Fruit fly (Drosophila melanogaster) whole organism, embryonic: ENCODE results near the gene NC2beta.

Source experiments
- Bgb ChIP-seq: fragments of 200-800 bp; sonication (Bioruptor generic); IDR thresholded peaks from 2 replicates; pipeline ENCODE4 v1.3.6; 2022; ENCODE audit warnings: missing biosample characterization, missing genetic modification characterization; ENCODE audit not compliant: partially characterized antibody
- CG11085 ChIP-seq: fragments of 200-800 bp; sonication (Bioruptor generic); IDR thresholded peaks from 2 replicates; pipeline ENCODE4 v1.3.6; 2022; ENCODE audit warnings: missing biosample characterization, missing genetic modification characterization
- CG11504 ChIP-seq: fragments of 200-800 bp; sonication (Bioruptor generic); optimal IDR thresholded peaks from 3 replicates; lab custom pipeline; 2019; ENCODE audit warnings: missing biosample characterization, mild to moderate bottlenecking, missing genetic modification characterization, moderate library complexity
- CG14050 ChIP-seq: fragments of 200-800 bp; sonication (Bioruptor generic); IDR thresholded peaks from 3 replicates; pipeline ENCODE4 v1.3.6; 2022; ENCODE audit warnings: missing biosample characterization, missing genetic modification characterization
- CG14667 ChIP-seq: fragments of 200-800 bp; sonication (Bioruptor generic); IDR thresholded peaks from 2 replicates; pipeline ENCODE4 v1.3.6; 2022; ENCODE audit warnings: missing biosample characterization, missing genetic modification characterization
- CG14710 ChIP-seq: fragments of 200-800 bp; sonication (Bioruptor generic); optimal IDR thresholded peaks from 3 replicates; lab custom pipeline; 2019; ENCODE audit warnings: missing biosample characterization, mild to moderate bottlenecking, missing genetic modification characterization, moderate library complexity
- CG14860 ChIP-seq: fragments of 200-800 bp; sonication (Bioruptor generic); IDR thresholded peaks from 3 replicates; pipeline ENCODE4 v1.3.6; 2022; ENCODE audit warnings: missing biosample characterization, missing genetic modification characterization; ENCODE audit not compliant: partially characterized antibody
- CG15514 ChIP-seq: fragments of 200-800 bp; sonication (Bioruptor generic); optimal IDR thresholded peaks from 3 replicates; lab custom pipeline; 2017; ENCODE audit warnings: missing biosample characterization, missing genetic modification characterization, mild to moderate bottlenecking, moderate library complexity, missing genetic modification reagents
- CG16813 ChIP-seq: fragments of 200-800 bp; sonication (Bioruptor generic); IDR thresholded peaks from 3 replicates; pipeline ENCODE4 v1.3.6; 2022; ENCODE audit warnings: missing biosample characterization, missing genetic modification characterization; ENCODE audit not compliant: partially characterized antibody
- CG30020 ChIP-seq: fragments of 200-800 bp; optimal IDR thresholded peaks from 2 replicates; lab custom pipeline; 2019; ENCODE audit warnings: missing biosample characterization, mild to moderate bottlenecking, missing genetic modification characterization, moderate library complexity
- CG31441 ChIP-seq: fragments of 200-800 bp; sonication (Bioruptor generic); IDR thresholded peaks from 2 replicates; pipeline ENCODE4 v1.3.6; 2022; ENCODE audit warnings: missing biosample characterization, missing genetic modification characterization
- CG34422 ChIP-seq: fragments of 200-800 bp; sonication (Bioruptor generic); IDR thresholded peaks from 3 replicates; pipeline ENCODE4 v1.3.6; 2022; ENCODE audit warnings: missing biosample characterization, missing genetic modification characterization
- CG3995 ChIP-seq: fragments of 200-800 bp; sonication (Bioruptor generic); optimal IDR thresholded peaks from 3 replicates; lab custom pipeline; 2016; ENCODE audit warnings: missing biosample characterization, missing genetic modification characterization
- CG42726 ChIP-seq: fragments of 200-800 bp; sonication (Bioruptor generic); IDR thresholded peaks from 2 replicates; pipeline ENCODE4 v1.3.6; 2022; ENCODE audit warnings: missing biosample characterization, missing genetic modification characterization; ENCODE audit not compliant: partially characterized antibody
- CG4707 ChIP-seq: fragments of 200-800 bp; sonication (Bioruptor generic); optimal IDR thresholded peaks from 2 replicates; lab custom pipeline; 2018; ENCODE audit warnings: missing biosample characterization, mild to moderate bottlenecking, missing genetic modification characterization, moderate library complexity
- CG6791 ChIP-seq: fragments of 200-800 bp; sonication (Bioruptor generic); IDR thresholded peaks from 3 replicates; pipeline ENCODE4 v1.3.6; 2022; ENCODE audit warnings: missing biosample characterization, missing genetic modification characterization; ENCODE audit not compliant: partially characterized antibody
- CG7839 ChIP-seq: fragments of 200-800 bp; sonication (Bioruptor generic); optimal IDR thresholded peaks from 3 replicates; lab custom pipeline; 2018; ENCODE audit warnings: missing biosample characterization, mild to moderate bottlenecking, missing genetic modification characterization, moderate library complexity
- CG7928 ChIP-seq: fragments of 200-800 bp; sonication (Bioruptor generic); optimal IDR thresholded peaks from 2 replicates; lab custom pipeline; 2017; ENCODE audit warnings: missing biosample characterization, mild to moderate bottlenecking, missing genetic modification characterization
- CG7963 ChIP-seq: fragments of 200-800 bp; sonication (Bioruptor generic); IDR thresholded peaks from 3 replicates; pipeline ENCODE4 v1.3.6; 2022; ENCODE audit warnings: missing biosample characterization, missing genetic modification characterization; ENCODE audit not compliant: partially characterized antibody
- Doc3 ChIP-seq: fragments of 200-800 bp; sonication (Bioruptor generic); IDR thresholded peaks from 3 replicates; pipeline ENCODE4 v1.3.6; 2022; ENCODE audit warnings: missing biosample characterization, missing genetic modification characterization; ENCODE audit not compliant: partially characterized antibody
- Dref ChIP-seq: fragments of 200-800 bp; sonication (Bioruptor generic); IDR thresholded peaks from 2 replicates; pipeline ENCODE4 v1.3.6; 2022; ENCODE audit warnings: missing biosample characterization, missing genetic modification characterization
- HLH4C ChIP-seq: fragments of 200-800 bp; sonication (Bioruptor generic); IDR thresholded peaks from 3 replicates; pipeline ENCODE4 v1.3.6; 2022; ENCODE audit warnings: missing biosample characterization, missing genetic modification characterization; ENCODE audit not compliant: partially characterized antibody
- Hsf ChIP-seq: fragments of 200-800 bp; sonication (Bioruptor generic); optimal IDR thresholded peaks from 3 replicates; lab custom pipeline; 2016; ENCODE audit warnings: missing biosample characterization, missing genetic modification characterization
- Lim3 ChIP-seq: fragments of 200-800 bp; sonication (Bioruptor generic); IDR thresholded peaks from 2 replicates; pipeline ENCODE4 v1.3.6; 2022; ENCODE audit warnings: missing biosample characterization, missing genetic modification characterization
- MESR4 ChIP-seq: fragments of 200-800 bp; sonication (Bioruptor generic); optimal IDR thresholded peaks from 2 replicates; lab custom pipeline; 2018; ENCODE audit warnings: missing biosample characterization, mild to moderate bottlenecking, missing genetic modification characterization, moderate library complexity
- Myb ChIP-seq: fragments of 200-800 bp; sonication (Bioruptor generic); optimal IDR thresholded peaks from 2 replicates; lab custom pipeline; 2016; ENCODE audit warnings: missing biosample characterization, missing genetic modification characterization
- Opbp ChIP-seq: fragments of 200-800 bp; sonication (Bioruptor generic); IDR thresholded peaks from 3 replicates; pipeline ENCODE4 v1.3.6; 2022; ENCODE audit warnings: missing biosample characterization, missing genetic modification characterization; ENCODE audit not compliant: partially characterized antibody
- Sox100B ChIP-seq: fragments of 200-800 bp; sonication (Bioruptor generic); optimal IDR thresholded peaks from 3 replicates; lab custom pipeline; 2018; ENCODE audit warnings: missing biosample characterization, mild to moderate bottlenecking, missing genetic modification characterization
- bbx ChIP-seq: fragments of 200-800 bp; sonication (Bioruptor generic); IDR thresholded peaks from 2 replicates; pipeline ENCODE4 v1.3.6; 2022; ENCODE audit warnings: missing biosample characterization, missing genetic modification characterization; ENCODE audit not compliant: partially characterized antibody
- bsh ChIP-seq, 2 experiments: fragments of 200-800 bp; sonication (Bioruptor generic); optimal IDR thresholded peaks; 2 replicates each; lab custom pipeline; 2017 to 2018; ENCODE audit warnings: mild to moderate bottlenecking in 2 of 2, missing biosample characterization in 2 of 2, missing genetic modification characterization in 2 of 2, moderate library complexity in 1 of 2
- hbn ChIP-seq: fragments of 200-800 bp; sonication (Bioruptor generic); IDR thresholded peaks from 2 replicates; pipeline ENCODE4 v1.3.6; 2022; ENCODE audit warnings: missing biosample characterization, missing genetic modification characterization; ENCODE audit not compliant: partially characterized antibody
- kah ChIP-seq: fragments of 200-800 bp; sonication (Bioruptor generic); optimal IDR thresholded peaks from 2 replicates; lab custom pipeline; 2018; ENCODE audit warnings: missing biosample characterization, mild to moderate bottlenecking, missing genetic modification characterization
- ken ChIP-seq: fragments of 200-800 bp; sonication (Bioruptor generic); IDR thresholded peaks from 3 replicates; pipeline ENCODE4 v1.3.6; 2022; ENCODE audit warnings: missing biosample characterization, missing genetic modification characterization
- kni ChIP-seq: fragments of 200-800 bp; sonication (Bioruptor generic); optimal IDR thresholded peaks from 3 replicates; lab custom pipeline; 2017; ENCODE audit warnings: mild to moderate bottlenecking, missing biosample characterization, missing genetic modification reagents, missing genetic modification characterization
- lbe ChIP-seq: fragments of 200-800 bp; sonication (Bioruptor generic); optimal IDR thresholded peaks from 2 replicates; lab custom pipeline; 2016; ENCODE audit warnings: missing biosample characterization, mild to moderate bottlenecking, missing genetic modification characterization
- luna ChIP-seq: fragments of 200-800 bp; sonication (Bioruptor generic); optimal IDR thresholded peaks from 2 replicates; lab custom pipeline; 2016; ENCODE audit warnings: missing biosample characterization, missing genetic modification characterization
- mld ChIP-seq: fragments of 200-800 bp; sonication (Bioruptor generic); IDR thresholded peaks from 3 replicates; pipeline ENCODE4 v1.3.6; 2022; ENCODE audit warnings: missing biosample characterization, missing genetic modification characterization; ENCODE audit not compliant: partially characterized antibody
- nerfin-2 ChIP-seq: fragments of 200-800 bp; sonication (Bioruptor generic); IDR thresholded peaks from 2 replicates; pipeline ENCODE4 v1.3.6; 2022; ENCODE audit warnings: missing biosample characterization, missing genetic modification characterization; ENCODE audit not compliant: partially characterized antibody
- pzg ChIP-seq: fragments of 200-800 bp; sonication (Bioruptor generic); optimal IDR thresholded peaks from 3 replicates; lab custom pipeline; 2018; ENCODE audit warnings: missing biosample characterization, mild to moderate bottlenecking, missing genetic modification characterization, moderate library complexity
- stwl ChIP-seq: fragments of 200-800 bp; sonication (Bioruptor generic); optimal IDR thresholded peaks from 3 replicates; lab custom pipeline; 2018; ENCODE audit warnings: missing biosample characterization, mild to moderate bottlenecking, missing genetic modification characterization, moderate library complexity
- tio ChIP-seq: fragments of 200-800 bp; sonication (Bioruptor generic); optimal IDR thresholded peaks from 2 replicates; lab custom pipeline; 2017; ENCODE audit warnings: missing biosample characterization, missing genetic modification characterization, inconsistent platforms
- tna ChIP-seq: fragments of 200-800 bp; sonication (Bioruptor generic); IDR thresholded peaks from 2 replicates; pipeline ENCODE4 v1.3.6; 2022; ENCODE audit warnings: missing biosample characterization, missing genetic modification characterization; ENCODE audit not compliant: partially characterized antibody
- vnd ChIP-seq: fragments of 200-800 bp; sonication (Bioruptor generic); IDR thresholded peaks from 3 replicates; pipeline ENCODE4 v1.3.6; 2022; ENCODE audit warnings: missing biosample characterization, missing genetic modification characterization; ENCODE audit not compliant: partially characterized antibody
- vvl ChIP-seq: fragments of 200-800 bp; sonication (Bioruptor generic); IDR thresholded peaks from 2 replicates; pipeline ENCODE4 v1.3.6; 2022; ENCODE audit warnings: missing biosample characterization, missing genetic modification characterization

NC2beta gene

DNA sequence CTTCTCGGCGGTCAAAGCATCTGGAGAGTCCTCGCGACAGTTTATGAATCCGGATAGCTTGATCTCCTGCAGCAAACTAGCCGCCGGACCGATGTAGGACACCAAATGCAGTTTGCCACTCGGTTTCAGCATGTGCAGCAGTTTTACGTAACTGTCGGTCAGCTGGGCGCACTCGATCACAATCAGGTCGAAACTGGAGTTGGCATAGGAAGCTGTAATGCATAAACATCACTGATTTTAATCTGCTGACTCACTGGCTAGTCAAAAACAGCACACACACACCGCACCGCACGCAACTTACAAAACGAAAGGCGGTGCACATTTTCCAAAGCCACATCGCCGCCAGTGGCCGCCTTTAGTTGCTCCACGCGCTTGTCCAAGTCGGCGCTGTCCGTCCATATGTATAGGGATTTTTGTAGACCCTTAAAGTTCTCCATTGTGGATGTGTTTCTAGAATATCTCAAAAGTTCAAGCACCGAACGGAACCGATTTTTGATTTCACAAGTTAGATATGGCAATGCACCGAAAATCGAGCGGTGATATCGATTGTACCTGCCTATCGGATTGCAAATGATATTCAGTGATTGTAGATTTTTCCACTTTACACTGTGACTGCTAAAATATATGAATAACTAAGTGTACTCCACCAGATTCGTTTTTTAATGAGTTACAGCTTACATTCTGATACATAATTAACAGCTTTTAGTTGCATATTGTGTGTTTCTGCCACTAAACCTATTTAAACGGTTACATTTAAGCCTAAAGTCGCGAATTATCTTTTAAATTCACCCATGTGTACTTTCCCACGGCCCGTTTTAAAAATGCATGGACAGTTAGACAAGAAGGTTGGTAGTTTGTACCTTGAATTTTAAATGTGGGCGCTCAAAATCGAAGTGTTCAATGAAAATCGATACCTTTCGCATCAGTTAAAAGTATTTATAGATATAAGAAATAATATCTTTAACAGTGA, 31.0 kb downstream of the NC2beta start, which contains the start of gene CIAPIN1 (continued):
- peak; percentile 16; the same call in 2 of the 3 replicates for TF ChIP-seq vnd (GFP tag; lab: Robert Waterston, UW)
- no peak for TF ChIP-seq CG14050 (GFP tag; lab: Robert Waterston, UW)
- no peak for TF ChIP-seq Lim3 (GFP tag; lab: Robert Waterston, UW)
- peak; percentile 97 for TF ChIP-seq CG3995
- TF ChIP-seq Hsf (GFP tag; lab: Kevin White, UChicago), result no peak
- TF ChIP-seq CG30020 (tag; lab: Kevin White, UChicago), result peak; percentile 18
- peak; percentile 66 for TF ChIP-seq nerfin-2 (GFP tag; lab: Robert Waterston, UW)
- no peak for TF ChIP-seq CG14710
- TF ChIP-seq CG11085 (GFP tag; lab: Robert Waterston, UW), result no peak
- peak; percentile 67; the same call in 2 of the 3 replicates for TF ChIP-seq CG6791 (GFP tag; lab: Robert Waterston, UW)
- no peak for TF ChIP-seq CG7928 (GFP tag; lab: Kevin White, UChicago)
- peak; percentile 7; the same call in 2 of the 3 replicates for TF ChIP-seq CG16813 (GFP tag; lab: Robert Waterston, UW)
- TF ChIP-seq CG7839 (tag; lab: Kevin White, UChicago), result no peak
- peak; percentile 28 for TF ChIP-seq stwl
- peak; percentile 12 for TF ChIP-seq Myb
- peak; percentile 22 for TF ChIP-seq tio (GFP tag; lab: Kevin White, UChicago)
- TF ChIP-seq kah, result no peak
- peak; percentile 65 for TF ChIP-seq bbx (GFP tag; lab: Robert Waterston, UW)
- TF ChIP-seq Sox100B, result no peak
- TF ChIP-seq CG14667 (GFP tag; lab: Robert Waterston, UW), result no peak
- no peak for TF ChIP-seq kni
- 0 out of 2 replicates have a peak, but pooled peaks have one; percentile 6 for TF ChIP-seq vvl (GFP tag; lab: Robert Waterston, UW)
- TF ChIP-seq Doc3 (GFP tag; lab: Robert Waterston, UW), result peak; percentile 20; the same call in 1 of the 3 replicates
- peak; percentile 46 for TF ChIP-seq CG14860
- TF ChIP-seq lbe (GFP tag; lab: Kevin White, UChicago), result no peak
- no peak; the same call in 1 of the 2 replicates for TF ChIP-seq CG31441 (GFP tag; lab: Robert Waterston, UW)
- TF ChIP-seq MESR4 (GFP tag; lab: Kevin White, UChicago), result peak; percentile 69
- peak; percentile 52 for TF ChIP-seq Bgb (GFP tag; lab: Robert Waterston, UW)
- TF ChIP-seq luna (GFP tag; lab: Kevin White, UChicago), result no peak
- TF ChIP-seq Dref, result peak; percentile 78
- peak; percentile 83 for TF ChIP-seq CG15514 (GFP tag; lab: Kevin White, UChicago)
- peak; percentile 11; the same call in 1 of the 3 replicates for TF ChIP-seq CG34422 (GFP tag; lab: Robert Waterston, UW)
- TF ChIP-seq hbn (GFP tag; lab: Robert Waterston, UW), result peak; percentile 55
- peak; percentile 63 for TF ChIP-seq tna (GFP tag; lab: Robert Waterston, UW)
- no peak for TF ChIP-seq CG11504 (tag; lab: Kevin White, UChicago)
- TF ChIP-seq pzg (GFP tag; lab: Kevin White, UChicago), result peak; percentile 29
- 0 out of 2 replicates have a peak, but pooled peaks have one; percentile 51 for TF ChIP-seq CG42726 (GFP tag; lab: Robert Waterston, UW)
- no peak for TF ChIP-seq ken (GFP tag; lab: Robert Waterston, UW)
- TF ChIP-seq HLH4C (GFP tag; lab: Robert Waterston, UW), result peak; percentile 5; the same call in 2 of the 3 replicates
- no peak for TF ChIP-seq bsh (GFP tag; optimal IDR thresholded peaks at IDR 0.05; lab: Kevin White, UChicago)
- TF ChIP-seq CG4707 (GFP tag; lab: Kevin White, UChicago), result no peak
- peak; percentile 46; the same call in 1 of the 3 replicates for TF ChIP-seq mld
- peak; percentile 54; the same call in 2 of the 3 replicates for TF ChIP-seq Opbp (GFP tag; lab: Robert Waterston, UW)
- peak; percentile 40; the same call in 1 of the 3 replicates for TF ChIP-seq CG7963 (GFP tag; lab: Robert Waterston, UW)
